Worm (Caenorhabditis elegans) whole organism, L4 larva: Measurements from ENCODE around the gene F59B10.3.
A peak's percentile ranks its signal among the peaks of the same experiment; 100 is the strongest.

Experiments
- F37D6.2 ChIP-seq: sonication (generic microtip); optimal IDR thresholded peaks from 2 replicates; lab custom pipeline; 2016; ENCODE audit warnings: mild to moderate bottlenecking, missing genetic modification characterization, missing compliant biosample characterization
- R02D3.7 ChIP-seq: fragments of 150-350 bp; sonication (generic microtip); optimal IDR thresholded peaks from 3 replicates; lab custom pipeline; 2014; ENCODE audit warnings: missing biosample characterization, missing genetic modification characterization
- T20F7.1 ChIP-seq: fragments of 200-800 bp; sonication (Bioruptor generic); optimal IDR thresholded peaks from 2 replicates; lab custom pipeline; 2018; ENCODE audit warnings: mild to moderate bottlenecking, missing genetic modification characterization, missing compliant biosample characterization
- T26A8.4 ChIP-seq: fragments of 200-800 bp; sonication (Bioruptor generic); IDR thresholded peaks from 2 replicates; pipeline ENCODE4 v1.3.6; 2022; ENCODE audit warnings: missing genetic modification characterization, missing compliant biosample characterization
- Y105C5A.15 ChIP-seq: fragments of 200-800 bp; sonication (Bioruptor generic); IDR thresholded peaks from 2 replicates; pipeline ENCODE4 v1.3.6; 2022; ENCODE audit warnings: missing genetic modification characterization, missing compliant biosample characterization
- Y5F2A.4 ChIP-seq: fragments of 200-800 bp; sonication (Bioruptor generic); optimal IDR thresholded peaks from 2 replicates; lab custom pipeline; 2018; ENCODE audit warnings: mild to moderate bottlenecking, missing genetic modification characterization, missing compliant biosample characterization
- ZK337.2 ChIP-seq: fragments of 200-800 bp; sonication (Bioruptor generic); IDR thresholded peaks from 2 replicates; pipeline ENCODE4 v1.3.6; 2022; ENCODE audit warnings: missing genetic modification reagents, missing genetic modification characterization, missing compliant biosample characterization
- aha-1 ChIP-seq: fragments of 150-350 bp; peaks from one replicate; lab custom pipeline; 2014; ENCODE audit warnings: missing biosample characterization, missing genetic modification characterization
- aly-2 ChIP-seq: sonication (generic microtip); optimal IDR thresholded peaks from 2 replicates; lab custom pipeline; 2018; ENCODE audit warnings: missing biosample characterization, missing genetic modification characterization
- ama-1 ChIP-seq: fragments of 150-350 bp; optimal IDR thresholded peaks from 2 replicates; lab custom pipeline; 2014; ENCODE audit warnings: inconsistent platforms, mixed read lengths
- attf-4 ChIP-seq: sonication (generic microtip); optimal IDR thresholded peaks from 3 replicates; lab custom pipeline; 2017; ENCODE audit warnings: missing biosample characterization, missing genetic modification characterization
- ceh-20 ChIP-seq: fragments of 200-800 bp; sonication (Bioruptor generic); IDR thresholded peaks from 2 replicates; pipeline ENCODE4 v1.3.6; 2022; ENCODE audit warnings: missing genetic modification reagents, missing genetic modification characterization, missing compliant biosample characterization
- ceh-32 ChIP-seq: sonication (generic microtip); optimal IDR thresholded peaks from 2 replicates; lab custom pipeline; 2016; ENCODE audit warnings: mild to moderate bottlenecking, missing genetic modification characterization, missing compliant biosample characterization; ENCODE audit not compliant: poor library complexity
- ceh-44 ChIP-seq: fragments of 200-800 bp; sonication (Bioruptor generic); IDR thresholded peaks from 2 replicates; pipeline ENCODE4 v1.3.6; 2022; ENCODE audit warnings: missing genetic modification reagents, missing genetic modification characterization, missing compliant biosample characterization
- ctbp-1 ChIP-seq: fragments of 200-800 bp; sonication (Bioruptor generic); IDR thresholded peaks from 2 replicates; pipeline ENCODE4 v1.3.6; 2022; ENCODE audit warnings: missing genetic modification reagents, missing genetic modification characterization, missing compliant biosample characterization
- daf-19 ChIP-seq: fragments of 200-800 bp; sonication (Bioruptor generic); conservative IDR thresholded peaks from 2 replicates; pipeline ENCODE4 v1.3.6; 2022; ENCODE audit warnings: missing genetic modification characterization, missing compliant biosample characterization
- daf-8 ChIP-seq: fragments of 200-800 bp; sonication (Bioruptor generic); IDR thresholded peaks from 2 replicates; pipeline ENCODE4 v1.3.6; 2022; ENCODE audit warnings: missing genetic modification characterization, missing compliant biosample characterization
- dmd-8 ChIP-seq: fragments of 200-800 bp; sonication (Bioruptor generic); IDR thresholded peaks from 2 replicates; pipeline ENCODE4 v1.3.6; 2022; ENCODE audit warnings: missing genetic modification characterization, missing compliant biosample characterization
- dmd-9 ChIP-seq: fragments of 200-800 bp; sonication (Bioruptor generic); IDR thresholded peaks from 2 replicates; pipeline ENCODE4 v1.3.6; 2022; ENCODE audit warnings: missing genetic modification reagents, missing genetic modification characterization, missing compliant biosample characterization
- dpl-1 ChIP-seq: fragments of 150-350 bp; optimal IDR thresholded peaks from 2 replicates; lab custom pipeline; 2014; ENCODE audit warnings: missing biosample characterization, missing genetic modification reagents, missing genetic modification characterization
- egl-43 ChIP-seq: fragments of 200-800 bp; sonication (Bioruptor generic); IDR thresholded peaks from 2 replicates; pipeline ENCODE4 v1.3.6; 2022; ENCODE audit warnings: missing genetic modification reagents, missing genetic modification characterization, missing compliant biosample characterization
- fkh-10 ChIP-seq: fragments of 150-350 bp; optimal IDR thresholded peaks from 2 replicates; lab custom pipeline; 2014; ENCODE audit warnings: missing biosample characterization, missing genetic modification reagents, missing genetic modification characterization
- gei-8 ChIP-seq: fragments of 200-800 bp; sonication (Bioruptor generic); optimal IDR thresholded peaks from 2 replicates; lab custom pipeline; 2018; ENCODE audit warnings: mild to moderate bottlenecking, missing genetic modification characterization, missing compliant biosample characterization
- hif-1 ChIP-seq, 2 experiments: sonication (generic microtip); optimal IDR thresholded peaks; 2 replicates each; lab custom pipeline; 2016 to 2017; ENCODE audit warnings: missing compliant biosample characterization in 2 of 2, missing genetic modification characterization in 2 of 2, missing genetic modification reagents in 2 of 2, missing genotype in 2 of 2, mild to moderate bottlenecking in 1 of 2
- hlh-30 ChIP-seq: sonication (generic microtip); optimal IDR thresholded peaks from 2 replicates; lab custom pipeline; 2017; ENCODE audit warnings: antibody characterized with exemption, mild to moderate bottlenecking, missing genetic modification characterization, missing compliant biosample characterization; ENCODE audit not compliant: insufficient read depth
- hmg-1.1 ChIP-seq: fragments of 200-800 bp; sonication (Bioruptor generic); IDR thresholded peaks from 2 replicates; pipeline ENCODE4 v1.3.6; 2022; ENCODE audit warnings: missing genetic modification reagents, missing genetic modification characterization, missing compliant biosample characterization
- lim-7 ChIP-seq: fragments of 200-800 bp; sonication (Bioruptor generic); IDR thresholded peaks from 2 replicates; pipeline ENCODE4 v1.3.6; 2022; ENCODE audit warnings: missing genetic modification characterization, missing compliant biosample characterization
- lin-13 ChIP-seq: fragments of 150-350 bp; optimal IDR thresholded peaks from 2 replicates; lab custom pipeline; 2014; ENCODE audit warnings: missing biosample characterization, missing genetic modification reagents, missing genetic modification characterization
- lin-15B ChIP-seq: fragments of 150-350 bp; sonication (generic microtip); optimal IDR thresholded peaks from 3 replicates; lab custom pipeline; 2014; ENCODE audit warnings: missing biosample characterization, missing genetic modification characterization
- lin-29 ChIP-seq: fragments of 200-800 bp; sonication (Bioruptor generic); IDR thresholded peaks from 2 replicates; pipeline ENCODE4 v1.3.6; 2022; ENCODE audit warnings: missing genetic modification reagents, missing genetic modification characterization, missing compliant biosample characterization
- lin-39 ChIP-seq: fragments of 150-350 bp; optimal IDR thresholded peaks from 2 replicates; lab custom pipeline; 2014; ENCODE audit warnings: missing biosample characterization, missing genetic modification reagents, missing genetic modification characterization
- lsy-2 ChIP-seq, 2 experiments: fragments of 150-350 bp in 1 of 2; sonication (generic microtip) in 1 of 2; optimal IDR thresholded peaks; 2 replicates each; lab custom pipeline; 2014 to 2017; ENCODE audit warnings: missing biosample characterization in 2 of 2, missing genetic modification characterization in 2 of 2
- madf-9 ChIP-seq: fragments of 200-800 bp; sonication (Bioruptor generic); conservative IDR thresholded peaks from 2 replicates; pipeline ENCODE4 v1.3.6; 2022; ENCODE audit warnings: missing genetic modification reagents, missing genetic modification characterization, missing compliant biosample characterization
- mdl-1 ChIP-seq, 2 experiments: fragments of 150-350 bp in 1 of 2; sonication (generic microtip) in 1 of 2; optimal IDR thresholded peaks; 2 replicates each; lab custom pipeline; 2014 to 2017; ENCODE audit warnings: missing biosample characterization in 2 of 2, missing genetic modification characterization in 2 of 2
- mxl-2 ChIP-seq: fragments of 200-800 bp; sonication (Bioruptor generic); conservative IDR thresholded peaks from 2 replicates; pipeline ENCODE4 v1.3.6; 2022; ENCODE audit warnings: missing genetic modification reagents, missing genetic modification characterization, missing compliant biosample characterization
- mxl-3 ChIP-seq: fragments of 200-800 bp; sonication (Bioruptor generic); optimal IDR thresholded peaks from 2 replicates; lab custom pipeline; 2018; ENCODE audit warnings: mild to moderate bottlenecking, missing genetic modification characterization, missing compliant biosample characterization
- nhr-25 ChIP-seq: sonication (generic microtip); optimal IDR thresholded peaks from 2 replicates; lab custom pipeline; 2017; ENCODE audit warnings: missing genetic modification characterization, mild to moderate bottlenecking, missing compliant biosample characterization, antibody characterized with exemption, moderate library complexity, borderline replicate concordance; ENCODE audit not compliant: insufficient read depth
- nhr-28 ChIP-seq: fragments of 150-350 bp; optimal IDR thresholded peaks from 2 replicates; lab custom pipeline; 2014; ENCODE audit warnings: missing biosample characterization, missing genetic modification characterization
- nhr-42 ChIP-seq: fragments of 200-800 bp; sonication (Bioruptor generic); IDR thresholded peaks from 2 replicates; pipeline ENCODE4 v1.3.6; 2022; ENCODE audit warnings: missing genetic modification characterization, missing compliant biosample characterization
- nhr-48 ChIP-seq: sonication (generic microtip); optimal IDR thresholded peaks from 2 replicates; lab custom pipeline; 2016; ENCODE audit warnings: mild to moderate bottlenecking, missing genetic modification characterization, missing compliant biosample characterization
- nhr-76 ChIP-seq: fragments of 150-350 bp; optimal IDR thresholded peaks from 2 replicates; lab custom pipeline; 2014; ENCODE audit warnings: missing biosample characterization, missing genetic modification characterization
- pha-4 ChIP-seq, 2 experiments: fragments of 150-350 bp in 1 of 2; fragments of 200-800 bp in 1 of 2; sonication (Bioruptor generic) in 1 of 2; IDR thresholded peaks in 1 of 2; optimal IDR thresholded peaks in 1 of 2; 2 replicates each; pipeline versions ENCODE4 v1.3.6 to Lab custom; 2014 to 2022; ENCODE audit warnings: missing genetic modification characterization in 2 of 2, missing genetic modification reagents in 2 of 2, missing biosample characterization in 1 of 2, missing compliant biosample characterization in 1 of 2
- php-3 ChIP-seq: fragments of 200-800 bp; sonication (Bioruptor generic); IDR thresholded peaks from 2 replicates; pipeline ENCODE4 v1.3.6; 2022; ENCODE audit warnings: missing genetic modification reagents, missing genetic modification characterization, missing compliant biosample characterization
- rbr-2 ChIP-seq: sonication (generic microtip); optimal IDR thresholded peaks from 2 replicates; lab custom pipeline; 2016; ENCODE audit warnings: missing genotype, missing genetic modification characterization, missing compliant biosample characterization
- spr-1 ChIP-seq: sonication (generic microtip); optimal IDR thresholded peaks from 2 replicates; lab custom pipeline; 2016; ENCODE audit warnings: mild to moderate bottlenecking, missing genetic modification characterization, missing compliant biosample characterization
- tra-1 ChIP-seq: fragments of 200-800 bp; sonication (Bioruptor generic); IDR thresholded peaks from 2 replicates; pipeline ENCODE4 v1.3.6; 2022; ENCODE audit warnings: missing genetic modification reagents, missing genetic modification characterization, missing compliant biosample characterization
- ztf-7 ChIP-seq: fragments of 150-350 bp; optimal IDR thresholded peaks from 2 replicates; lab custom pipeline; 2014; ENCODE audit warnings: missing biosample characterization, missing genetic modification characterization

F59B10.3 gene

ce11 chrII:10555484-10556075 is 45.2 kb downstream of the F59B10.3 start (continued):
- TF ChIP-seq mdl-1 (tag; optimal IDR thresholded peaks at IDR 0.05; lab: Kevin White, UChicago) (peak; percentile 43 to 47), lin-13 (GFP tag; lab: Kevin White, UChicago) (peak; percentile 44), mxl-3 (GFP tag; lab: Kevin White, UChicago) (peak; percentile 25), php-3 (GFP tag; lab: Robert Waterston, UW) (peak; percentile 67), madf-9 (GFP tag; lab: Robert Waterston, UW) (0 out of 2 replicates have a peak, but pooled peaks have one; percentile 12), T26A8.4 (GFP tag; lab: Robert Waterston, UW) (no peak), spr-1 (peak; percentile 35), mxl-2 (GFP tag; lab: Robert Waterston, UW) (0 out of 2 replicates have a peak, but pooled peaks have one; percentile 8), R02D3.7 (tag; lab: Kevin White, UChicago) (no peak), rbr-2 (no peak), tra-1 (GFP tag; lab: Robert Waterston, UW) (peak; percentile 56), aha-1 (tag; lab: Kevin White, UChicago) (peak; percentile 94), nhr-25 (tag; lab: Kevin White, UChicago) (peak; percentile 40), hif-1 (tag; optimal IDR thresholded peaks at IDR 0.05; lab: Kevin White, UChicago) (peak in 1 of 2 experiments; percentile 49), nhr-48 (tag; lab: Kevin White, UChicago) (peak; percentile 69), lin-15B (tag; lab: Kevin White, UChicago) (no peak), T20F7.1 (peak; percentile 6), lin-29 (GFP tag; lab: Robert Waterston, UW) (no peak; the same call in 1 of the 2 replicates), ceh-20 (GFP tag; lab: Robert Waterston, UW) (peak; percentile 14; the same call in 1 of the 2 replicates), ztf-7 (tag; lab: Kevin White, UChicago) (peak; percentile 9), daf-19 (0 out of 2 replicates have a peak, but pooled peaks have one; percentile 9), Y5F2A.4 (no peak), hlh-30 (tag; lab: Kevin White, UChicago) (peak; percentile 86), dpl-1 (peak; percentile 17), nhr-28 (tag; lab: Kevin White, UChicago) (peak; percentile 73)

ce11 chrII:10556550-10557205 is 46.3 kb downstream of the F59B10.3 start:
- TF ChIP-seq gei-8 (GFP tag; lab: Kevin White, UChicago) (no peak), madf-9 (GFP tag; lab: Robert Waterston, UW) (no peak; the same call in 1 of the 2 replicates), ceh-44 (no peak), lin-39 (tag; lab: Kevin White, UChicago) (no peak), nhr-76 (no peak), F37D6.2 (tag; lab: Kevin White, UChicago) (no peak), ctbp-1 (GFP tag; lab: Robert Waterston, UW) (no peak), attf-4 (tag; lab: Kevin White, UChicago) (no peak), ama-1 (peak; percentile 42), rbr-2 (no peak), ceh-32 (tag; lab: Kevin White, UChicago) (no peak), Y105C5A.15 (GFP tag; lab: Robert Waterston, UW) (no peak), nhr-42 (no peak), hlh-30 (tag; lab: Kevin White, UChicago) (no peak), egl-43 (GFP tag; lab: Robert Waterston, UW) (peak; percentile 54; the same call in 1 of the 2 replicates), pha-4 (GFP tag; IDR thresholded peaks at IDR 0.05; lab: Robert Waterston, UW) (no peak), pha-4 (tag; optimal IDR thresholded peaks at IDR 0.05; lab: Kevin White, UChicago) (no peak), T20F7.1 (no peak), fkh-10 (GFP tag; lab: Kevin White, UChicago) (no peak), lin-29 (GFP tag; lab: Robert Waterston, UW) (no peak), mdl-1 (tag; optimal IDR thresholded peaks at IDR 0.05; lab: Kevin White, UChicago) (no peak), lim-7 (GFP tag; lab: Robert Waterston, UW) (no peak), dmd-9 (GFP tag; lab: Robert Waterston, UW) (no peak), dmd-8 (GFP tag; lab: Robert Waterston, UW) (no peak), lsy-2 (tag; optimal IDR thresholded peaks at IDR 0.05; lab: Kevin White, UChicago) (no peak), ZK337.2 (GFP tag; lab: Robert Waterston, UW) (no peak), daf-8 (GFP tag; lab: Robert Waterston, UW) (no peak), aly-2 (tag; lab: Kevin White, UChicago) (no peak), hmg-1.1 (no peak)
